Worm (Caenorhabditis elegans) whole organism, L4 larva: ENCODE results near the gene C46F4.3.
A peak's percentile ranks its signal among the peaks of the same experiment; 100 is the strongest.

ENCODE experiments used
- D1046.2 ChIP-seq: fragments of 200-800 bp; sonication (Bioruptor generic); IDR thresholded peaks from 2 replicates; pipeline ENCODE4 v1.3.6; 2022; ENCODE audit warnings: missing genetic modification characterization, missing compliant biosample characterization
- F37D6.2 ChIP-seq: sonication (generic microtip); optimal IDR thresholded peaks from 2 replicates; lab custom pipeline; 2016; ENCODE audit warnings: mild to moderate bottlenecking, missing genetic modification characterization, missing compliant biosample characterization
- R02D3.7 ChIP-seq: fragments of 150-350 bp; sonication (generic microtip); optimal IDR thresholded peaks from 3 replicates; lab custom pipeline; 2014; ENCODE audit warnings: missing biosample characterization, missing genetic modification characterization
- Y105C5A.15 ChIP-seq: fragments of 200-800 bp; sonication (Bioruptor generic); IDR thresholded peaks from 2 replicates; pipeline ENCODE4 v1.3.6; 2022; ENCODE audit warnings: missing genetic modification characterization, missing compliant biosample characterization
- Y75B8A.6 ChIP-seq: fragments of 200-800 bp; sonication (Bioruptor generic); IDR thresholded peaks from 2 replicates; pipeline ENCODE4 v1.3.6; 2022; ENCODE audit warnings: missing genetic modification reagents, missing genetic modification characterization, missing compliant biosample characterization
- ZK337.2 ChIP-seq: fragments of 200-800 bp; sonication (Bioruptor generic); IDR thresholded peaks from 2 replicates; pipeline ENCODE4 v1.3.6; 2022; ENCODE audit warnings: missing genetic modification reagents, missing genetic modification characterization, missing compliant biosample characterization
- aha-1 ChIP-seq: fragments of 150-350 bp; peaks from one replicate; lab custom pipeline; 2014; ENCODE audit warnings: missing biosample characterization, missing genetic modification characterization
- ceh-44 ChIP-seq: fragments of 200-800 bp; sonication (Bioruptor generic); IDR thresholded peaks from 2 replicates; pipeline ENCODE4 v1.3.6; 2022; ENCODE audit warnings: missing genetic modification reagents, missing genetic modification characterization, missing compliant biosample characterization
- ceh-62 ChIP-seq: sonication (generic microtip); optimal IDR thresholded peaks from 2 replicates; lab custom pipeline; 2017; ENCODE audit warnings: missing biosample characterization, missing genetic modification characterization
- daf-12 ChIP-seq: fragments of 150-350 bp; optimal IDR thresholded peaks from 2 replicates; lab custom pipeline; 2014; ENCODE audit warnings: missing biosample characterization, missing genetic modification reagents, missing genetic modification characterization
- daf-16 ChIP-seq, 3 experiments: sonication (generic microtip); optimal IDR thresholded peaks; 2 replicates each; lab custom pipeline; 2016 to 2017; ENCODE audit warnings: missing genetic modification characterization in 3 of 3, missing genetic modification reagents in 3 of 3, mild to moderate bottlenecking in 2 of 3, missing compliant biosample characterization in 2 of 3, missing biosample characterization in 1 of 3, moderate library complexity in 1 of 3
- dmd-6 ChIP-seq: fragments of 200-800 bp; sonication (Bioruptor generic); IDR thresholded peaks from 2 replicates; pipeline ENCODE4 v1.3.6; 2022; ENCODE audit warnings: missing genetic modification reagents, missing genetic modification characterization, missing compliant biosample characterization
- dmd-9 ChIP-seq: fragments of 200-800 bp; sonication (Bioruptor generic); IDR thresholded peaks from 2 replicates; pipeline ENCODE4 v1.3.6; 2022; ENCODE audit warnings: missing genetic modification reagents, missing genetic modification characterization, missing compliant biosample characterization
- dpl-1 ChIP-seq: fragments of 150-350 bp; optimal IDR thresholded peaks from 2 replicates; lab custom pipeline; 2014; ENCODE audit warnings: missing biosample characterization, missing genetic modification reagents, missing genetic modification characterization
- duxl-1 ChIP-seq: sonication (generic microtip); optimal IDR thresholded peaks from 2 replicates; lab custom pipeline; 2016; ENCODE audit warnings: mild to moderate bottlenecking, missing genetic modification characterization, moderate library complexity, missing compliant biosample characterization; ENCODE audit not compliant: poor library complexity
- dve-1 ChIP-seq: sonication (generic microtip); optimal IDR thresholded peaks from 2 replicates; lab custom pipeline; 2017; ENCODE audit warnings: antibody characterized with exemption, mild to moderate bottlenecking, missing genetic modification characterization, missing compliant biosample characterization; ENCODE audit not compliant: insufficient read depth
- gei-8 ChIP-seq: fragments of 200-800 bp; sonication (Bioruptor generic); optimal IDR thresholded peaks from 2 replicates; lab custom pipeline; 2018; ENCODE audit warnings: mild to moderate bottlenecking, missing genetic modification characterization, missing compliant biosample characterization
- hif-1 ChIP-seq, 2 experiments: sonication (generic microtip); optimal IDR thresholded peaks; 2 replicates each; lab custom pipeline; 2016 to 2017; ENCODE audit warnings: missing compliant biosample characterization in 2 of 2, missing genetic modification characterization in 2 of 2, missing genetic modification reagents in 2 of 2, missing genotype in 2 of 2, mild to moderate bottlenecking in 1 of 2
- hlh-30 ChIP-seq: sonication (generic microtip); optimal IDR thresholded peaks from 2 replicates; lab custom pipeline; 2017; ENCODE audit warnings: antibody characterized with exemption, mild to moderate bottlenecking, missing genetic modification characterization, missing compliant biosample characterization; ENCODE audit not compliant: insufficient read depth
- hmg-1.1 ChIP-seq: fragments of 200-800 bp; sonication (Bioruptor generic); IDR thresholded peaks from 2 replicates; pipeline ENCODE4 v1.3.6; 2022; ENCODE audit warnings: missing genetic modification reagents, missing genetic modification characterization, missing compliant biosample characterization
- lin-13 ChIP-seq: fragments of 150-350 bp; optimal IDR thresholded peaks from 2 replicates; lab custom pipeline; 2014; ENCODE audit warnings: missing biosample characterization, missing genetic modification reagents, missing genetic modification characterization
- lin-38 ChIP-seq: fragments of 200-800 bp; sonication (Bioruptor generic); IDR thresholded peaks from 2 replicates; pipeline ENCODE4 v1.3.6; 2022; ENCODE audit warnings: missing genetic modification reagents, missing genetic modification characterization, missing compliant biosample characterization
- lsy-2 ChIP-seq, 2 experiments: fragments of 150-350 bp in 1 of 2; sonication (generic microtip) in 1 of 2; optimal IDR thresholded peaks; 2 replicates each; lab custom pipeline; 2014 to 2017; ENCODE audit warnings: missing biosample characterization in 2 of 2, missing genetic modification characterization in 2 of 2
- mdl-1 ChIP-seq, 2 experiments: fragments of 150-350 bp in 1 of 2; sonication (generic microtip) in 1 of 2; optimal IDR thresholded peaks; 2 replicates each; lab custom pipeline; 2014 to 2017; ENCODE audit warnings: missing biosample characterization in 2 of 2, missing genetic modification characterization in 2 of 2
- mep-1 ChIP-seq: fragments of 150-350 bp; sonication (generic microtip); optimal IDR thresholded peaks from 3 replicates; lab custom pipeline; 2014; ENCODE audit warnings: missing biosample characterization, missing genetic modification characterization
- mxl-2 ChIP-seq: fragments of 200-800 bp; sonication (Bioruptor generic); conservative IDR thresholded peaks from 2 replicates; pipeline ENCODE4 v1.3.6; 2022; ENCODE audit warnings: missing genetic modification reagents, missing genetic modification characterization, missing compliant biosample characterization
- mxl-3 ChIP-seq: fragments of 200-800 bp; sonication (Bioruptor generic); optimal IDR thresholded peaks from 2 replicates; lab custom pipeline; 2018; ENCODE audit warnings: mild to moderate bottlenecking, missing genetic modification characterization, missing compliant biosample characterization
- nhr-11 ChIP-seq: fragments of 150-350 bp; optimal IDR thresholded peaks from 2 replicates; lab custom pipeline; 2014; ENCODE audit warnings: missing biosample characterization, missing genetic modification characterization
- nhr-28 ChIP-seq: fragments of 150-350 bp; optimal IDR thresholded peaks from 2 replicates; lab custom pipeline; 2014; ENCODE audit warnings: missing biosample characterization, missing genetic modification characterization
- nhr-6 ChIP-seq: fragments of 150-350 bp; optimal IDR thresholded peaks from 2 replicates; lab custom pipeline; 2014; ENCODE audit warnings: missing biosample characterization, missing genetic modification characterization
- nhr-76 ChIP-seq: fragments of 150-350 bp; optimal IDR thresholded peaks from 2 replicates; lab custom pipeline; 2014; ENCODE audit warnings: missing biosample characterization, missing genetic modification characterization
- nhr-77 ChIP-seq: fragments of 150-350 bp; optimal IDR thresholded peaks from 2 replicates; lab custom pipeline; 2014; ENCODE audit warnings: missing biosample characterization, missing genetic modification characterization
- php-3 ChIP-seq: fragments of 200-800 bp; sonication (Bioruptor generic); IDR thresholded peaks from 2 replicates; pipeline ENCODE4 v1.3.6; 2022; ENCODE audit warnings: missing genetic modification reagents, missing genetic modification characterization, missing compliant biosample characterization
- rbr-2 ChIP-seq: sonication (generic microtip); optimal IDR thresholded peaks from 2 replicates; lab custom pipeline; 2016; ENCODE audit warnings: missing genotype, missing genetic modification characterization, missing compliant biosample characterization
- spr-1 ChIP-seq: sonication (generic microtip); optimal IDR thresholded peaks from 2 replicates; lab custom pipeline; 2016; ENCODE audit warnings: mild to moderate bottlenecking, missing genetic modification characterization, missing compliant biosample characterization
- unc-62 ChIP-seq, 3 experiments: fragments of 150-350 bp in 1 of 3; sonication (generic microtip); optimal IDR thresholded peaks in 2 of 3; peaks in 1 of 3; 1 replicate in 1 of 3; 2 replicates in 2 of 3; lab custom pipeline; 2014 to 2017; ENCODE audit warnings: missing biosample characterization in 3 of 3, missing genetic modification characterization in 3 of 3, missing genetic modification reagents in 3 of 3, missing genotype in 1 of 3
- zag-1 ChIP-seq: fragments of 150-350 bp; optimal IDR thresholded peaks from 2 replicates; lab custom pipeline; 2014; ENCODE audit warnings: missing biosample characterization, missing genetic modification characterization
- zip-11 ChIP-seq: fragments of 200-800 bp; sonication (Bioruptor generic); IDR thresholded peaks from 2 replicates; pipeline ENCODE4 v1.3.6; 2022; ENCODE audit warnings: missing genetic modification characterization, missing compliant biosample characterization
- zip-2 ChIP-seq: fragments of 150-350 bp; optimal IDR thresholded peaks from 2 replicates; lab custom pipeline; 2014; ENCODE audit warnings: missing biosample characterization, missing genetic modification characterization

The C46F4.3 gene

ce11 chrX:5953174-5953573 is 17.6 kb downstream of the C46F4.3 start, which contains the start of the genes R07E4.5 and R07E4.3:
Gene R07E4.5 (minus strand): TSS chrX:5953174.
Gene R07E4.3 (plus strand): TSS chrX:5953458.
- TF ChIP-seq hif-1 (tag; optimal IDR thresholded peaks at IDR 0.05; lab: Kevin White, UChicago) = peak in 1 of 2 experiments; percentile 22
- peak; percentile 72 for TF ChIP-seq hmg-1.1 (GFP tag; lab: Robert Waterston, UW)
- peak; percentile 2 for TF ChIP-seq mxl-3 (GFP tag; lab: Kevin White, UChicago)
- TF ChIP-seq mep-1 (tag; lab: Kevin White, UChicago) = peak; percentile 81
- TF ChIP-seq rbr-2 (tag; lab: Kevin White, UChicago) = peak; percentile 63
- no peak for TF ChIP-seq dmd-9 (GFP tag; lab: Robert Waterston, UW)
- peak in 1 of 2 experiments; percentile 90 for TF ChIP-seq unc-62 (GFP tag; optimal IDR thresholded peaks at IDR 0.05 in 1 of 2; lab: Kevin White, UChicago)
- no peak for TF ChIP-seq unc-62 (tag; optimal IDR thresholded peaks at IDR 0.05; lab: Kevin White, UChicago)
- peak; percentile 23; the same call in 1 of the 2 replicates for TF ChIP-seq dmd-6 (GFP tag; lab: Robert Waterston, UW)
- TF ChIP-seq daf-16 (GFP tag; optimal IDR thresholded peaks at IDR 0.05; lab: Kevin White, UChicago) = no peak
- peak; percentile 45 for TF ChIP-seq daf-16 (tag; optimal IDR thresholded peaks at IDR 0.05; lab: Kevin White, UChicago)
- TF ChIP-seq nhr-77 (tag; lab: Kevin White, UChicago) = peak; percentile 66
- TF ChIP-seq nhr-76 (tag; lab: Kevin White, UChicago) = no peak
- TF ChIP-seq lsy-2 (tag; optimal IDR thresholded peaks at IDR 0.05; lab: Kevin White, UChicago) = peak in 1 of 2 experiments; percentile 83
- TF ChIP-seq dve-1 (tag; lab: Kevin White, UChicago) = peak; percentile 68
- peak; percentile 95 for TF ChIP-seq lin-38 (GFP tag; lab: Robert Waterston, UW)
- TF ChIP-seq zip-11 (GFP tag; lab: Robert Waterston, UW) = no peak
- TF ChIP-seq spr-1 (tag; lab: Kevin White, UChicago) = no peak
- 0 out of 2 replicates have a peak, but pooled peaks have one; percentile 29 for TF ChIP-seq D1046.2 (GFP tag; lab: Robert Waterston, UW)
- no peak for TF ChIP-seq mxl-2 (GFP tag; lab: Robert Waterston, UW)
- peak; percentile 57 for TF ChIP-seq nhr-28
- peak; percentile 73 for TF ChIP-seq hlh-30 (tag; lab: Kevin White, UChicago)
- TF ChIP-seq nhr-11 (tag; lab: Kevin White, UChicago) = peak; percentile 53
- no peak for TF ChIP-seq R02D3.7
- peak; percentile 89 for TF ChIP-seq aha-1
- peak; percentile 58 for TF ChIP-seq nhr-6 (tag; lab: Kevin White, UChicago)
- TF ChIP-seq mdl-1 (tag; optimal IDR thresholded peaks at IDR 0.05; lab: Kevin White, UChicago) = peak in 1 of 2 experiments; percentile 6
- peak; percentile 65 for TF ChIP-seq dpl-1
- TF ChIP-seq ceh-62 = no peak
- peak; percentile 13 for TF ChIP-seq lin-13 (GFP tag; lab: Kevin White, UChicago)

- TF ChIP-seq aha-1 (peak; percentile 73), daf-12 (no peak), php-3 (GFP tag; lab: Robert Waterston, UW) (no peak), ceh-44 (no peak), zag-1 (tag; lab: Kevin White, UChicago) (no peak), Y75B8A.6 (GFP tag; lab: Robert Waterston, UW) (no peak), unc-62 (GFP tag; optimal IDR thresholded peaks at IDR 0.05 in 1 of 2; lab: Kevin White, UChicago) (peak in 1 of 2 experiments; percentile 93), unc-62 (tag; optimal IDR thresholded peaks at IDR 0.05; lab: Kevin White, UChicago) (no peak), Y105C5A.15 (GFP tag; lab: Robert Waterston, UW) (no peak), duxl-1 (no peak), ZK337.2 (no peak), zip-2 (no peak)
Measured at ce11 chrX:5956130-5956529, 20.6 kb downstream of the C46F4.3 start.

ce11 chrX:5958815-5959214 is 23.2 kb downstream of the C46F4.3 start, which contains the start of gene R07E4.1:
Gene R07E4.1 (plus strand): TSS chrX:5959115.
- TF ChIP-seq aha-1 (peak; percentile 52), F37D6.2 (tag; lab: Kevin White, UChicago) (no peak), dve-1 (tag; lab: Kevin White, UChicago) (no peak), unc-62 (GFP tag; optimal IDR thresholded peaks at IDR 0.05 in 1 of 2; lab: Kevin White, UChicago) (peak in 1 of 2 experiments; percentile 44), unc-62 (tag; optimal IDR thresholded peaks at IDR 0.05; lab: Kevin White, UChicago) (no peak), lin-38 (GFP tag; lab: Robert Waterston, UW) (no peak), gei-8 (GFP tag; lab: Kevin White, UChicago) (no peak)
